Worm (Caenorhabditis elegans): ENCODE results near the gene Y82E9BL.12.

DNA sequence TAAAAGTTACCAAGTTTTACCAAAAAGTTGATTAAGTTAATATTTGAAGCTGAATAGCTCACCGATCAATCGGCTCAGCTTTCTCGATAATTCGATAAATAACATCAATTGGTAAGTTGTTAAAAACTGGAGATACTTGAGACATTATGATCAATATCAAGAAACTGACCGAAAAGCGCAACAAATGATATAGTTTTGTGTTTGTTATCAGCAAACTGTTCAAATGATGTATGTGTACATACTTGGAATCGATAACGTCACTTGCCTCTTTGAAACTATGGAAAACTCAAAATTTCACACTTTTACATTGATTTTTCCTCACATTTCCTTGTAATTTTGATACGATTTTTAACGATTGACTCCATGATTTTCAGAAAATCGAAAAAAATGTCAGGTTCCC, 6.1 kb downstream of the Y82E9BL.12 start, which contains the start of the genes fbxa-80 and fbxa-19:
- TF ChIP-seq tbx-37 (GFP tag; conservative IDR thresholded peaks at IDR 0.05) (no peak), ama-1 (optimal IDR thresholded peaks at IDR 0.05) (no peak), hmbx-1 (tag; optimal IDR thresholded peaks at IDR 0.05) (no peak), scrt-1 (GFP tag; IDR thresholded peaks at IDR 0.05) (no peak), flt-1 (GFP tag; IDR thresholded peaks at IDR 0.05) (no peak)
